Worm (Caenorhabditis elegans): ENCODE data around the gene F41C3.1.

The F41C3.1 gene

DNA sequence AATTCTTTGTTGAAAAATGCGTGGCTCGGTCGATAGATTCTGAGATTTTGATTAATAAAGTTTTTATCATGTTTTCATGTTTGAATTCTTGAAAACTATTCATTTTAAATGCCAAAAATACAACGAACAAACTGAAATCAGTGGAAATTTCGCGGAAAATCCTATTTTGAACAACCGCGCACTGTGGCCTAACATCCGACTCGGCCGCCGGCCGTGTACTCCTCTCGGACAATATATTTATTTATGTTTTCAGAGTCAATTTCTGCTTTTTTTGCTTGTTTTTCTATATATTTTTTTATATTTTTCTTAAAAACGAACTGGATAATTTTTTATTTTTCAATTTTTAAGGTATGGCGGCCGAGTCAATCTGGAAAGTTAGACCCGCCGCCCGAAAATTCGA lies 39.2 kb downstream of the F41C3.1 start, which contains the start of gene F26G1.1 (continued):
- TF ChIP-seq nhr-41 (GFP tag; IDR thresholded peaks at IDR 0.05) = no peak
- TF ChIP-seq nhr-237 (tag; optimal IDR thresholded peaks at IDR 0.05) = no peak
- no peak for TF ChIP-seq lin-39 (tag; optimal IDR thresholded peaks at IDR 0.05)
- TF ChIP-seq dpl-1 (GFP tag; optimal IDR thresholded peaks at IDR 0.05) = peak; percentile 92
- no peak for TF ChIP-seq nhr-10 (tag; optimal IDR thresholded peaks at IDR 0.05)
- no peak for TF ChIP-seq R02D3.7 (tag; optimal IDR thresholded peaks at IDR 0.05)
- TF ChIP-seq ceh-32 (tag; optimal IDR thresholded peaks at IDR 0.05; ENCODE audit: poor library complexity) = no peak
- TF ChIP-seq gei-8 (GFP tag; optimal IDR thresholded peaks at IDR 0.05) = no peak
- no peak for TF ChIP-seq fkh-10 (GFP tag; optimal IDR thresholded peaks at IDR 0.05)
- no peak for TF ChIP-seq zag-1 (tag; optimal IDR thresholded peaks at IDR 0.05)
- no peak for TF ChIP-seq tag-97 (GFP tag; IDR thresholded peaks at IDR 0.05)
- TF ChIP-seq unc-130 (GFP tag; optimal IDR thresholded peaks at IDR 0.05) = peak; percentile 90
- peak; percentile 63 for TF ChIP-seq spr-1 (tag; optimal IDR thresholded peaks at IDR 0.05)
- TF ChIP-seq mdl-1 (tag; optimal IDR thresholded peaks at IDR 0.05) = no peak
- TF ChIP-seq madf-5 (GFP tag; IDR thresholded peaks at IDR 0.05) = no peak
- no peak for TF ChIP-seq nhr-111 (GFP tag; optimal IDR thresholded peaks at IDR 0.05)
- peak; percentile 68 for TF ChIP-seq lin-38 (GFP tag; IDR thresholded peaks at IDR 0.05)
- no peak for TF ChIP-seq lin-1 (GFP tag; IDR thresholded peaks at IDR 0.05)
- no peak for TF ChIP-seq unc-62 (GFP tag; optimal IDR thresholded peaks at IDR 0.05 in 1 of 2)
- no peak for TF ChIP-seq unc-62 (tag; optimal IDR thresholded peaks at IDR 0.05)
- TF ChIP-seq sdz-12 (GFP tag; optimal IDR thresholded peaks at IDR 0.05) = no peak
- no peak for TF ChIP-seq snpc-1.2 (GFP tag; IDR thresholded peaks at IDR 0.05)
- TF ChIP-seq zip-11 (GFP tag; IDR thresholded peaks at IDR 0.05) = no peak
- TF ChIP-seq pqm-1 (tag; optimal IDR thresholded peaks at IDR 0.05) = no peak
- no peak for TF ChIP-seq lin-13 (GFP tag; optimal IDR thresholded peaks at IDR 0.05)
- no peak for TF ChIP-seq ceh-62 (tag; optimal IDR thresholded peaks at IDR 0.05)
- TF ChIP-seq T20F7.1 (GFP tag; optimal IDR thresholded peaks at IDR 0.05) = no peak
- no peak for TF ChIP-seq spr-3 (GFP tag; optimal IDR thresholded peaks at IDR 0.05)
- TF ChIP-seq pha-4 (GFP tag; IDR thresholded peaks at IDR 0.05) = no peak
- TF ChIP-seq pha-4 (tag; optimal IDR thresholded peaks at IDR 0.05) = no peak
- no peak for TF ChIP-seq aly-2 (tag; optimal IDR thresholded peaks at IDR 0.05)
- TF ChIP-seq nhr-6 (tag; optimal IDR thresholded peaks at IDR 0.05) = peak; percentile 30
- TF ChIP-seq dmd-9 (GFP tag; IDR thresholded peaks at IDR 0.05) = peak; percentile 90
- no peak for TF ChIP-seq nhr-76 (tag; optimal IDR thresholded peaks at IDR 0.05)

ce11 chrII:4793320-4793719 lies 41.2 kb downstream of the F41C3.1 start:
- TF ChIP-seq aha-1 (tag) (peak; percentile 95), lir-3 (tag; optimal IDR thresholded peaks at IDR 0.05) (no peak)

DNA sequence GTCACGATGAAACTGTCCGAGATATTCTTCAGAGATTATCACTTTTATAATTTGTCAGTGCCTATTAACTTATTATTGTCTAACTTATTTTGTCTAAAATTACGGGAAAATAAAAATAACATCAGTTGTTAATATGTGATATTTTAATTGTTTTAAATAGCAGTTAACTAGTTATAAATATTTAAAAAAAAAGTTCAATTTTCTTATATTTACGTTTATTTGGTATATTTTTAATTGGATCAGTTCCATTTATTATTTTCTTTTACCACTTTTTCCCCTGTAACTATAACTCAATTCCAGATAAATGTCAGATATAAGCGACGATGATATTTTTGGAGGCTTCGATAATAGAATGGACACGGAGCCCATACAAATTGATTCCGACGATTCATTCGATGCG lies 43.4 kb downstream of the F41C3.1 start, which contains the start of gene C33F10.4:
C33F10.4 (plus strand) TSS at position 301 of the 400 bp plus-strand sequence.
- TF ChIP-seq hlh-11 (tag; optimal IDR thresholded peaks at IDR 0.05) (no peak), nhr-28 (tag; optimal IDR thresholded peaks at IDR 0.05) (no peak), ceh-82 (tag; optimal IDR thresholded peaks at IDR 0.05) (no peak), mdl-1 (tag; optimal IDR thresholded peaks at IDR 0.05) (no peak), madf-5 (GFP tag; IDR thresholded peaks at IDR 0.05) (no peak), F44E2.7 (GFP tag; IDR thresholded peaks at IDR 0.05) (no peak), egl-27 (tag; optimal IDR thresholded peaks at IDR 0.05) (no peak), Y75B8A.6 (GFP tag; IDR thresholded peaks at IDR 0.05) (no peak), ztf-7 (tag; optimal IDR thresholded peaks at IDR 0.05) (no peak), D1046.2 (GFP tag; IDR thresholded peaks at IDR 0.05) (no peak), dmd-9 (GFP tag; IDR thresholded peaks at IDR 0.05) (no peak), lin-1 (GFP tag; IDR thresholded peaks at IDR 0.05) (no peak), zfp-2 (tag; optimal IDR thresholded peaks at IDR 0.05) (no peak), mxl-2 (GFP tag; conservative IDR thresholded peaks at IDR 0.05) (no peak)

Measured in whole organism, L4 larva.